Fruit fly (Drosophila melanogaster) whole organism, embryonic: ENCODE measurements around the gene CG34325.

Experiments
- Antp ChIP-seq: fragments of 200-800 bp; sonication (Bioruptor generic); optimal IDR thresholded peaks from 3 replicates; lab custom pipeline; 2016; ENCODE audit warnings: missing biosample characterization, missing genetic modification characterization
- Asciz ChIP-seq: fragments of 200-800 bp; sonication (Bioruptor generic); optimal IDR thresholded peaks from 2 replicates; lab custom pipeline; 2017; ENCODE audit warnings: missing biosample characterization, mild to moderate bottlenecking, missing genetic modification characterization, missing genetic modification reagents
- Awh ChIP-seq: fragments of 200-800 bp; sonication (Bioruptor generic); IDR thresholded peaks from 2 replicates; pipeline ENCODE4, ENCODE4 v1.3.6; 2022; ENCODE audit warnings: missing biosample characterization, missing genetic modification characterization
- BEAF-32 ChIP-seq: fragments of 200-800 bp; sonication (Bioruptor generic); optimal IDR thresholded peaks from 3 replicates; lab custom pipeline; 2017; ENCODE audit warnings: missing biosample characterization, missing genetic modification characterization, mild to moderate bottlenecking, moderate library complexity, missing genetic modification reagents
- Bdp1 ChIP-seq: fragments of 200-800 bp; sonication (Bioruptor generic); optimal IDR thresholded peaks from 3 replicates; lab custom pipeline; 2016; ENCODE audit warnings: missing biosample characterization, missing genetic modification characterization
- CG10321 ChIP-seq: fragments of 200-800 bp; sonication (Bioruptor generic); IDR thresholded peaks from 2 replicates; pipeline ENCODE4 v1.3.6; 2022; ENCODE audit warnings: missing biosample characterization, missing genetic modification characterization
- CG10431 ChIP-seq: fragments of 200-800 bp; sonication (Bioruptor generic); optimal IDR thresholded peaks from 3 replicates; lab custom pipeline; 2018; ENCODE audit warnings: missing biosample characterization, mild to moderate bottlenecking, missing genetic modification characterization
- CG10959 ChIP-seq: fragments of 200-800 bp; sonication (Bioruptor generic); IDR thresholded peaks from 2 replicates; pipeline ENCODE4 v1.3.6; 2022; ENCODE audit warnings: missing biosample characterization, missing genetic modification characterization
- CG13424 ChIP-seq: fragments of 200-800 bp; sonication (Bioruptor generic); optimal IDR thresholded peaks from 2 replicates; lab custom pipeline; 2019; ENCODE audit warnings: missing biosample characterization, mild to moderate bottlenecking, missing genetic modification characterization, moderate library complexity
- CG14965 ChIP-seq: fragments of 200-800 bp; sonication (Bioruptor generic); optimal IDR thresholded peaks from 2 replicates; lab custom pipeline; 2016; ENCODE audit warnings: missing biosample characterization, missing genetic modification characterization, borderline replicate concordance
- CG15696 ChIP-seq: fragments of 200-800 bp; sonication (Bioruptor generic); optimal IDR thresholded peaks from 2 replicates; lab custom pipeline; 2019; ENCODE audit warnings: missing biosample characterization, mild to moderate bottlenecking, missing genetic modification characterization, moderate library complexity
- CG1647 ChIP-seq: fragments of 200-800 bp; sonication (Bioruptor generic); optimal IDR thresholded peaks from 3 replicates; lab custom pipeline; 2016; ENCODE audit warnings: missing biosample characterization, missing genetic modification characterization
- CG17385 ChIP-seq: fragments of 200-800 bp; sonication (Bioruptor generic); optimal IDR thresholded peaks from 3 replicates; lab custom pipeline; 2018; ENCODE audit warnings: missing biosample characterization, mild to moderate bottlenecking, missing genetic modification characterization
- CG18764 ChIP-seq: fragments of 200-800 bp; sonication (Bioruptor generic); optimal IDR thresholded peaks from 3 replicates; lab custom pipeline; 2016; ENCODE audit warnings: missing biosample characterization, missing genetic modification characterization
- CG30403 ChIP-seq: fragments of 200-800 bp; sonication (Bioruptor generic); optimal IDR thresholded peaks from 3 replicates; lab custom pipeline; 2016; ENCODE audit warnings: missing biosample characterization, missing genetic modification characterization
- CG32772 ChIP-seq: fragments of 200-800 bp; sonication (Bioruptor generic); IDR thresholded peaks from 2 replicates; pipeline ENCODE4 v1.3.6; 2022; ENCODE audit warnings: missing biosample characterization, missing genetic modification characterization
- CG4328 ChIP-seq: fragments of 200-800 bp; sonication (Bioruptor generic); optimal IDR thresholded peaks from 3 replicates; lab custom pipeline; 2017; ENCODE audit warnings: missing biosample characterization, missing genetic modification reagents, missing genetic modification characterization
- CG8765 ChIP-seq: fragments of 200-800 bp; sonication (Bioruptor generic); IDR thresholded peaks from 2 replicates; pipeline ENCODE4 v1.3.6; 2022; ENCODE audit warnings: missing biosample characterization, missing genetic modification characterization
- CG9727 ChIP-seq: fragments of 200-800 bp; sonication (Bioruptor generic); optimal IDR thresholded peaks from 3 replicates; lab custom pipeline; 2017; ENCODE audit warnings: missing biosample characterization, mild to moderate bottlenecking, missing genetic modification characterization
- CG9876 ChIP-seq: fragments of 200-800 bp; sonication (Bioruptor generic); optimal IDR thresholded peaks from 2 replicates; lab custom pipeline; 2016; ENCODE audit warnings: missing biosample characterization, missing genetic modification characterization
- CTCF ChIP-seq: fragments of 200-800 bp; sonication (Bioruptor generic); optimal IDR thresholded peaks from 2 replicates; lab custom pipeline; 2017; ENCODE audit warnings: missing biosample characterization, mild to moderate bottlenecking, missing genetic modification characterization, moderate library complexity
- Camta ChIP-seq: fragments of 200-800 bp; sonication (Bioruptor generic); optimal IDR thresholded peaks from 2 replicates; lab custom pipeline; 2016; ENCODE audit warnings: missing biosample characterization, missing genetic modification characterization
- CoRest ChIP-seq: fragments of 200-800 bp; sonication (Bioruptor generic); optimal IDR thresholded peaks from 3 replicates; lab custom pipeline; 2018; ENCODE audit warnings: missing biosample characterization, mild to moderate bottlenecking, missing genetic modification characterization, moderate library complexity
- D ChIP-seq, 2 experiments: fragments of 200-800 bp in 1 of 2; fragments of >200 bp in 1 of 2; sonication (Bioruptor generic) in 1 of 2; optimal IDR thresholded peaks; 2 replicates in 1 of 2; 3 replicates in 1 of 2; lab custom pipeline; 2017; ENCODE audit warnings: mild to moderate bottlenecking in 1 of 2, missing biosample characterization in 1 of 2, missing genetic modification characterization in 1 of 2, missing genetic modification reagents in 1 of 2
- Dad ChIP-seq: fragments of 200-800 bp; sonication (Bioruptor generic); optimal IDR thresholded peaks from 3 replicates; lab custom pipeline; 2016; ENCODE audit warnings: missing biosample characterization, missing genetic modification characterization
- Dek ChIP-seq: fragments of 200-800 bp; sonication (Bioruptor generic); optimal IDR thresholded peaks from 3 replicates; lab custom pipeline; 2019; ENCODE audit warnings: missing biosample characterization, mild to moderate bottlenecking, missing genetic modification characterization, moderate library complexity
- Dll ChIP-seq: fragments of 200-800 bp; sonication (Bioruptor generic); IDR thresholded peaks from 4 replicates; pipeline ENCODE4 v1.3.6; 2022; ENCODE audit warnings: missing biosample characterization, missing genetic modification characterization; ENCODE audit not compliant: partially characterized antibody
- Doc3 ChIP-seq: fragments of 200-800 bp; sonication (Bioruptor generic); IDR thresholded peaks from 3 replicates; pipeline ENCODE4 v1.3.6; 2022; ENCODE audit warnings: missing biosample characterization, missing genetic modification characterization; ENCODE audit not compliant: partially characterized antibody
- Drgx ChIP-seq: fragments of 200-800 bp; sonication (Bioruptor generic); IDR thresholded peaks from 2 replicates; pipeline ENCODE4 v1.3.6; 2022; ENCODE audit warnings: missing biosample characterization, missing genetic modification characterization
- Ets97D ChIP-seq: fragments of 200-800 bp; sonication (Bioruptor generic); optimal IDR thresholded peaks from 3 replicates; lab custom pipeline; 2016; ENCODE audit warnings: missing biosample characterization, missing genetic modification characterization
- Gug ChIP-seq: fragments of 200-800 bp; sonication (Bioruptor generic); IDR thresholded peaks from 4 replicates; pipeline ENCODE4 v1.3.6; 2022; ENCODE audit warnings: missing biosample characterization, missing genetic modification characterization
- HLHmδ ChIP-seq: fragments of 200-800 bp; sonication (Bioruptor generic); optimal IDR thresholded peaks from 2 replicates; lab custom pipeline; 2018; ENCODE audit warnings: missing biosample characterization, mild to moderate bottlenecking, missing genetic modification characterization, moderate library complexity
- Myb ChIP-seq: fragments of 200-800 bp; sonication (Bioruptor generic); optimal IDR thresholded peaks from 2 replicates; lab custom pipeline; 2016; ENCODE audit warnings: missing biosample characterization, missing genetic modification characterization
- Sry-δ ChIP-seq: fragments of 200-800 bp; sonication (Bioruptor generic); optimal IDR thresholded peaks from 2 replicates; lab custom pipeline; 2016; ENCODE audit warnings: missing biosample characterization, missing genetic modification characterization
- ash1 ChIP-seq: fragments of 200-800 bp; sonication (Bioruptor generic); optimal IDR thresholded peaks from 2 replicates; lab custom pipeline; 2018; ENCODE audit warnings: missing biosample characterization, mild to moderate bottlenecking, missing genetic modification characterization
- bigmax ChIP-seq: fragments of 200-800 bp; sonication (Bioruptor generic); optimal IDR thresholded peaks from 2 replicates; lab custom pipeline; 2018; ENCODE audit warnings: missing biosample characterization, mild to moderate bottlenecking, missing genetic modification characterization
- gro ChIP-seq: fragments of 200-800 bp; sonication (Bioruptor generic); optimal IDR thresholded peaks from 2 replicates; lab custom pipeline; 2016; ENCODE audit warnings: missing biosample characterization, missing genetic modification characterization
- kah ChIP-seq: fragments of 200-800 bp; sonication (Bioruptor generic); optimal IDR thresholded peaks from 2 replicates; lab custom pipeline; 2018; ENCODE audit warnings: missing biosample characterization, mild to moderate bottlenecking, missing genetic modification characterization
- pita ChIP-seq: fragments of 200-800 bp; sonication (Bioruptor generic); optimal IDR thresholded peaks from 2 replicates; lab custom pipeline; 2017; ENCODE audit warnings: missing biosample characterization, mild to moderate bottlenecking, missing genetic modification characterization
- pzg ChIP-seq: fragments of 200-800 bp; sonication (Bioruptor generic); optimal IDR thresholded peaks from 3 replicates; lab custom pipeline; 2018; ENCODE audit warnings: missing biosample characterization, mild to moderate bottlenecking, missing genetic modification characterization, moderate library complexity
- ranshi ChIP-seq: fragments of 200-800 bp; sonication (Bioruptor generic); IDR thresholded peaks from 2 replicates; pipeline ENCODE4 v1.3.6; 2022; ENCODE audit warnings: missing biosample characterization, missing genetic modification characterization
- slbo ChIP-seq: fragments of 200-800 bp; sonication (Bioruptor generic); IDR thresholded peaks from 2 replicates; pipeline ENCODE4 v1.3.6; 2022; ENCODE audit warnings: missing biosample characterization, missing genetic modification characterization
- sna ChIP-seq: fragments of 200-800 bp; sonication (Bioruptor generic); IDR thresholded peaks from 2 replicates; pipeline ENCODE4 v1.3.6; 2022; ENCODE audit warnings: missing biosample characterization, missing genetic modification characterization; ENCODE audit not compliant: partially characterized antibody
- tna ChIP-seq: fragments of 200-800 bp; sonication (Bioruptor generic); IDR thresholded peaks from 2 replicates; pipeline ENCODE4 v1.3.6; 2022; ENCODE audit warnings: missing biosample characterization, missing genetic modification characterization; ENCODE audit not compliant: partially characterized antibody
- ttk ChIP-seq: fragments of 200-800 bp; sonication (Bioruptor generic); IDR thresholded peaks from 2 replicates; pipeline ENCODE4 v2.1.2; 2022; ENCODE audit warnings: missing biosample characterization, missing genetic modification characterization
- wek ChIP-seq: fragments of 200-800 bp; sonication (Bioruptor generic); optimal IDR thresholded peaks from 3 replicates; lab custom pipeline; 2018; ENCODE audit warnings: missing biosample characterization, mild to moderate bottlenecking, missing genetic modification characterization, moderate library complexity
- zen2 ChIP-seq: fragments of 200-800 bp; sonication (Bioruptor generic); IDR thresholded peaks from 3 replicates; pipeline ENCODE4 v1.3.6; 2022; ENCODE audit warnings: missing biosample characterization, missing genetic modification characterization; ENCODE audit not compliant: partially characterized antibody

CG34325 gene

DNA sequence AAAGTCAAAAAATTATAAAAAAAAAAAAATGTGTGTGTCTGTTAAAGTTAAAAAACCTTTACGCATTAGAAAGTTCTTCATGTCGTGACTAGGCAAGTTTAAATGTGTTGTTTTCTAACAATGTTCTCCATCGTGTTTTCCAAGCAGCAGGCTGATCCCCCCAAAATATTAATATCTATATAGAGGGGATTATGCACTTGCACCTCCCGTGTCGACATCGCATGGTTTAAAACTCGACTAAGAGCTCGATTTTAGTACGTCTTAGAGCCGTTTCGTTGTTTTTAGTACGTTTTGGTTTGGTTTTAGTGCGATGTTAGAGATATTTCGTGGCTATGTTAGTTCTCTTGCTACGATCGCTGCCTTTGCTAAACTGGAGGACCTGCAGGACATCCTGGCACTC lies 31.9 kb upstream of the CG34325 start:
- peak; percentile 5 for TF ChIP-seq BEAF-32 (GFP tag; lab: Kevin White, UChicago)
- TF ChIP-seq CG9727 (GFP tag; lab: Kevin White, UChicago), result no peak
- TF ChIP-seq Ets97D (GFP tag; lab: Kevin White, UChicago), result peak; percentile 20
- TF ChIP-seq pita (GFP tag; lab: Kevin White, UChicago), result peak; percentile 39
- peak; percentile 60 for TF ChIP-seq CTCF (GFP tag; lab: Kevin White, UChicago)
- peak; percentile 74 for TF ChIP-seq wek (GFP tag; lab: Kevin White, UChicago)
- no peak for TF ChIP-seq CG10431

dm6 chrX:16751579-16752156 lies 30.5 kb upstream of the CG34325 start, which contains the start of gene goe:
goe (minus strand) TSS chrX:16751910.
- TF ChIP-seq Dad (GFP tag; lab: Kevin White, UChicago) (peak; percentile 90), Bdp1 (GFP tag; lab: Kevin White, UChicago) (peak; percentile 74), CG30403 (GFP tag; lab: Kevin White, UChicago) (peak; percentile 82), ttk (GFP tag; lab: Robert Waterston, UW) (peak; percentile 74), ash1 (peak; percentile 59), kah (peak; percentile 11), CG32772 (GFP tag; lab: Robert Waterston, UW) (peak; percentile 70), Dll (GFP tag; lab: Robert Waterston, UW) (peak; percentile 86), CG18764 (GFP tag; lab: Kevin White, UChicago) (peak; percentile 47), pzg (GFP tag; lab: Kevin White, UChicago) (peak; percentile 80), tna (GFP tag; lab: Robert Waterston, UW) (peak; percentile 44; the same call in 1 of the 2 replicates), Sry-δ (GFP tag; lab: Kevin White, UChicago) (peak; percentile 98), bigmax (GFP tag; lab: Kevin White, UChicago) (peak; percentile 0), Awh (GFP tag; lab: Robert Waterston, UW) (peak; percentile 39; the same call in 1 of the 2 replicates), CoRest (peak; percentile 82), CG15696 (no peak), CG10959 (GFP tag; lab: Robert Waterston, UW) (peak; percentile 61), HLHmδ (no peak), Drgx (GFP tag; lab: Robert Waterston, UW) (peak; percentile 61), Camta (GFP tag; lab: Kevin White, UChicago) (peak; percentile 72), D (optimal IDR thresholded peaks at IDR 0.05; lab: Kevin White, UChicago) (no peak), D (GFP tag; optimal IDR thresholded peaks at IDR 0.05; lab: Kevin White, UChicago) (no peak), ranshi (peak; percentile 68), Doc3 (GFP tag; lab: Robert Waterston, UW) (peak; percentile 69), Gug (peak; percentile 81), Dek (tag; lab: Kevin White, UChicago) (peak; percentile 82), CG14965 (GFP tag; lab: Kevin White, UChicago) (peak; percentile 37), Antp (GFP tag; lab: Kevin White, UChicago) (peak; percentile 84), slbo (GFP tag; lab: Robert Waterston, UW) (peak; percentile 91), gro (peak; percentile 94), CG1647 (GFP tag; lab: Kevin White, UChicago) (peak; percentile 40), Myb (GFP tag; lab: Kevin White, UChicago) (peak; percentile 95), CG10431 (peak; percentile 57), CG17385 (peak; percentile 73), CG10321 (GFP tag; lab: Robert Waterston, UW) (peak; percentile 55), CG13424 (peak; percentile 66), wek (GFP tag; lab: Kevin White, UChicago) (peak; percentile 77), CG9876 (GFP tag; lab: Kevin White, UChicago) (peak; percentile 95), sna (GFP tag; lab: Robert Waterston, UW) (peak; percentile 79; the same call in 1 of the 2 replicates), zen2 (GFP tag; lab: Robert Waterston, UW) (peak; percentile 71), Asciz (peak; percentile 58), CG8765 (GFP tag; lab: Robert Waterston, UW) (peak; percentile 63), CG4328 (peak; percentile 64)
